Fruit fly (Drosophila melanogaster): Measurements from ENCODE around the gene Prp3.

Prp3 gene

DNA sequence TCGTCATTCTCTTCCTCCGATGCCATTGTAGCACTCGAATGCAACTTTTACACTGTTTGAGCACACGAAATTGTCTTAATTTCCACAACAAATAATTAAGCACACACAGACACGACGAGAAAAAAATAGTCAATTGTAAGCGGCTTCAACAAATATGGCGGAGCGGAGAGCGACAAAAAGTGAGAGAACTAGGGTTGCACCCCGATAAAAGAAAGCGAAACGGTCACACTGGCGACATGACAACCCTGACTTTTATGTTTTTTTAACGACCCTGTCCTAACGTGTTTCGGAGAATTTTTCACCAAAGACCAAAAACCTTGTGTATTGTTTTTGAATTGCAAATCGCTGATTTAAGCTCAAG is at the start of gene Prp3, which contains the start of gene Mi-2:
TSS of gene Prp3 (plus strand) at position 247 of the 361 bp plus-strand sequence.
TSS of gene Mi-2 (minus strand) at position 162 of the 361 bp plus-strand sequence.
- no peak for TF ChIP-seq EcR (GFP tag; optimal IDR thresholded peaks at IDR 0.05)
- no peak for TF ChIP-seq Pif1B (GFP tag; optimal IDR thresholded peaks at IDR 0.05)
- peak; percentile 20; the same call in 1 of the 2 replicates for TF ChIP-seq Ets98B (GFP tag; IDR thresholded peaks at IDR 0.05)
- TF ChIP-seq CG9948 (tag; optimal IDR thresholded peaks at IDR 0.05) = no peak
- no peak for TF ChIP-seq CG8301 (tag; optimal IDR thresholded peaks at IDR 0.05)
- no peak for TF ChIP-seq CG34367 (tag; optimal IDR thresholded peaks at IDR 0.05)
- TF ChIP-seq CG15710 (tag; optimal IDR thresholded peaks at IDR 0.05) = peak; percentile 10
- TF ChIP-seq Pif1A (GFP tag; optimal IDR thresholded peaks at IDR 0.05) = no peak
- no peak for TF ChIP-seq fd96Ca (GFP tag; IDR thresholded peaks at IDR 0.05)
- no peak for TF ChIP-seq CG13204 (GFP tag; optimal IDR thresholded peaks at IDR 0.05)
- peak; percentile 21 for TF ChIP-seq Snoo (tag; optimal IDR thresholded peaks at IDR 0.05)

DNA sequence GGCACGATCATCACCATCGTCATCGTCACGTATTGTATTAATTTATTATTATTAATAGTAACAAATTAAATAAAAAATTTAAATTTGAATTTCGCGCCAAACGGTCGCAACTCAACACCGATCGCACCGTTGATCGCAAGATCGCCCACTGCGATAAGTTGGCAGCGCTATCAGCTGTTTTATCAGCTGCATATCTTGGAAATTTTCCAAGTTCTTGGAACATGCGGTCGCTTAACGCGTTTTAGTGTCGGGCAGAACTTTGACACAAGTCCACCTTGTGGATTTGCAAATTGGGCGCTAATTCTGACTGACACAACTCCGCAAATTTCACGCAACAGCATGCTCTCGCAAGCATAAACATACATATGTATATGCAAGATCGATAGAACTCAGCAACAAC is 48.9 kb upstream of the Prp3 start:
- TF ChIP-seq CG10348 (GFP tag; IDR thresholded peaks at IDR 0.05) (no peak), CG13204 (GFP tag; optimal IDR thresholded peaks at IDR 0.05) (no peak), Ets98B (GFP tag; IDR thresholded peaks at IDR 0.05) (peak; percentile 23; the same call in 1 of the 2 replicates), D1 (tag; optimal IDR thresholded peaks at IDR 0.05) (peak; percentile 23), CG4496 (GFP tag; IDR thresholded peaks at IDR 0.05) (0 out of 3 replicates have a peak, but pooled peaks have one; percentile 38)

DNA sequence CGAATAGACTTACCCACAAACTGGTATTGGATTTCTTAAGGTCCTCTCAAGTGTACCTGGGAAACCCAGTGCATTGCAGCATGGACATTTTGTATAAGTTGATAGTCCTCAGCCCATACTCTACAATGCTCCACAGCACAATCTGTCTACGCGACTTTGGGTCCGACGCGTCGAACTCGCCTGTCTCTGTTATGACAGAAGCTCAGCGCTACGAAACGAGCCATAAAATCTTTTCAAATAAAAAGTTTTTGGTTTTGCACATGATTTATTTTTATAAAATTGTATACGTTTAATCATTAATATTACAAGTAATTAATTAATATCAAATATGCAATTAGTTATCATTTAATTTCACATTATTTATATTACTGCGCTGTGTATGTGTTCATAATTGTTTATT is 42.9 kb upstream of the Prp3 start:
- TF ChIP-seq Ets98B (GFP tag; IDR thresholded peaks at IDR 0.05) (no peak), rn (GFP tag; IDR thresholded peaks at IDR 0.05) (no peak), CG32121 (GFP tag; IDR thresholded peaks at IDR 0.05) (no peak), CG10348 (GFP tag; IDR thresholded peaks at IDR 0.05) (no peak)

DNA sequence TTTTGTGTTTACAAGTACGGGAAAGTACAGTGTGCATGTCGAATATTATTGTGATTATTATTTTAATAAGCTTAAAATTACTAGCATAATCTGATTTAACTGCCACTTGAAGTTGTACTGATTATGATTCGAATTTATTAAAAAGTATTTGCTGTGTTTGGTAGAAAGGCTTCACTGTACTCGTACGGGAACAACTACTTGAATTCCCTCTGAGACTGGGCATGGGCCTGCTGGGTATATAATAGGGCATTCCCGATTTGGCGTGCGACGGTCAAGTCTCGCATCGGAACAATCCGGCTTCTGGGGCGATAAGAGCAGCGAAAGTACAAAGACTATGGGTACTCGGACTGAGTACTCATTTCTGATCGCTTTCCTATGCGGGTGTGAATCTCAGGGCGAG is 40.4 kb upstream of the Prp3 start:
- TF ChIP-seq Ets98B (GFP tag; IDR thresholded peaks at IDR 0.05) = peak; percentile 31
- no peak for TF ChIP-seq Snoo (tag; optimal IDR thresholded peaks at IDR 0.05)
- TF ChIP-seq EcR (GFP tag; optimal IDR thresholded peaks at IDR 0.05) = no peak
- TF ChIP-seq Pif1A (GFP tag; optimal IDR thresholded peaks at IDR 0.05) = peak; percentile 1
- peak; percentile 29 for TF ChIP-seq gl (tag; optimal IDR thresholded peaks at IDR 0.05)
- TF ChIP-seq CG14655 (GFP tag; optimal IDR thresholded peaks at IDR 0.05) = no peak
- peak; percentile 25 for TF ChIP-seq CG17806 (tag; optimal IDR thresholded peaks at IDR 0.05)

DNA sequence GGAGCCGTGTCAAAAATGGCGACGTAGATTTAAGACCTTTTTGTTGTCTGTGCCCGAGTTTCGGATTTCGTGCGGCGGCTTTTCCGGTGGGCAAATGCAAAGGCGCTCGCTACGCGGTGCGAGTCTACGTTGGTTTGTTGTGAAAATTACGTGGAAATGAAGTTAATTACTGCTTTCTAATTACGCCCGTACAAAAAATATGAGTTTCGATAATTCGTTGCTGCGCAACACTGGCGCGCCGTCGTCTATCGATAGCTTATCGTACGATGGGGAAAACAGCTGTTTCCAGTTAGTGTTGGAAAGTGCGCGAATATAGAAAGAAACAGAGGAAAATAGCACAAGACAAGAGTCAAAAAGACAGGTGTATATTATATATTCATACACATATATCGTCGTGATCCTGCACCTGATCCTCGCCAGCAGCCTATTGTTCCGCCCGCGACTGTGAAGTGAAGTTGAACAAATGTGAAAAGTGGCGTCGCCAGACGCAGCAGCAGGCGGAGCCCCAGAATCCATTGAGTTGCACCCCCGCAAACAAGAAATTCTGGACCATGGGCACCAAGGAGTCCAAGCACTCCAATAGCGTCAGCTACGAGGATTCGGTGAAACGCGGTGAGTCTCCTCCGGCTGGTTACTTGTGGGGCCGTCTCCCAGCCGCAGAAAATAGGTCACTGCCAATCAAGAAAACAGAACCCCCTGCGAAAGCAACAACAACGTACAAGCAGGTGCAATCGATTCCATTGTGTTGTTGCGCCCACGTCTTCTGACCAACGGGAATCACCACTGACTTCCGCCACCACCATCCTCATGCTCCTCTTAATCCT is 39.0 kb upstream of the Prp3 start, which contains the start of the genes Rab8 and Usp32:
TSS of gene Rab8 (minus strand) at position 236 of the 824 bp plus-strand sequence.
TSS of gene Usp32 (plus strand) at position 297 of the 824 bp plus-strand sequence.
- peak; percentile 35 for TF ChIP-seq CG15710 (tag; optimal IDR thresholded peaks at IDR 0.05)
- no peak for TF ChIP-seq CG32121 (GFP tag; IDR thresholded peaks at IDR 0.05)
- no peak for TF ChIP-seq EcR (GFP tag; optimal IDR thresholded peaks at IDR 0.05)
- peak; percentile 52 for TF ChIP-seq CG8159 (tag; optimal IDR thresholded peaks at IDR 0.05)
- TF ChIP-seq CG4496 (GFP tag; IDR thresholded peaks at IDR 0.05) = peak; percentile 70
- no peak for TF ChIP-seq CG13204 (GFP tag; optimal IDR thresholded peaks at IDR 0.05)
- no peak for TF ChIP-seq CG10348 (GFP tag; IDR thresholded peaks at IDR 0.05)
- TF ChIP-seq Snoo (tag; optimal IDR thresholded peaks at IDR 0.05) = peak; percentile 53
- peak; percentile 67; the same call in 1 of the 3 replicates for TF ChIP-seq fd96Ca (GFP tag; IDR thresholded peaks at IDR 0.05)
- TF ChIP-seq Pif1A (GFP tag; optimal IDR thresholded peaks at IDR 0.05) = no peak
- TF ChIP-seq Pif1B (GFP tag; optimal IDR thresholded peaks at IDR 0.05) = peak; percentile 42
- TF ChIP-seq CG17806 (tag; optimal IDR thresholded peaks at IDR 0.05) = no peak
- TF ChIP-seq gl (tag; optimal IDR thresholded peaks at IDR 0.05) = no peak
- peak; percentile 23 for TF ChIP-seq CG34367 (tag; optimal IDR thresholded peaks at IDR 0.05)

DNA sequence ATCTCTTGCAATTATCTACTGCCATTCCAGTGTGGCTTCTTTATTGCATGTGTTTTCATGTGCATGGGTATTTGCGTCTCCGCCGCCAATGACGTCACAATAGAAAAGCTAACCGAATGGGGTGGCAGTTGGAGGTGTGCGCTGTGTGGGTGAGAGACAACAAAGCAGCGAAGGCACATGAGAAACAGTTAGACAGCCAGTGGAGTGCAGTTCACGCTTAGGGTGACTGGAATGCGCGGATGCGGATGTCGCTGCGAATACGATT is 38.5 kb upstream of the Prp3 start:
- no peak for TF ChIP-seq D1 (tag; optimal IDR thresholded peaks at IDR 0.05)

DNA sequence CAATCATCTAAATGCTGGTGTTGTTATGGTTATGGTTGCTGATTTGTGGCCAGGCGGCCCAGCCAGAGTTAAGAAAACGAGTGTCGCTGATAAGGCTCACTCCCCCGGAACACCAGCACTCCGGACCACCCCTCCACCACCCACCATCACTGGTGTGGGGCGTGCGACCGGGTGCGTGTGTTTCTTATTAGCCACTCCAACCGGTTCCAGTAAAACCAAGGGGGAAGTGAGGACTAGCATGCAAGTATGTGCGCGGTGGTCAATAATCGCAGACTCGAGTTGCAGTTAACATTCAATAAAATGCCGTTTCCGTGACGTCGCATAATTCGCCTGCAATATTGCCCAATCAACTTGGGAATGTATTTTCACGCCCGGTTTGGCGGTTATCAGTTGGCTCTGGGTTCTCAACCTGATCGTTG is 37.6 kb upstream of the Prp3 start:
- TF ChIP-seq gl (tag; optimal IDR thresholded peaks at IDR 0.05) (no peak), CG4496 (GFP tag; IDR thresholded peaks at IDR 0.05) (0 out of 3 replicates have a peak, but pooled peaks have one; percentile 35), CG14655 (GFP tag; optimal IDR thresholded peaks at IDR 0.05) (no peak), Pif1B (GFP tag; optimal IDR thresholded peaks at IDR 0.05) (no peak), Pif1A (GFP tag; optimal IDR thresholded peaks at IDR 0.05) (no peak), CG13204 (GFP tag; optimal IDR thresholded peaks at IDR 0.05) (no peak), EcR (GFP tag; optimal IDR thresholded peaks at IDR 0.05) (peak; percentile 67)

DNA sequence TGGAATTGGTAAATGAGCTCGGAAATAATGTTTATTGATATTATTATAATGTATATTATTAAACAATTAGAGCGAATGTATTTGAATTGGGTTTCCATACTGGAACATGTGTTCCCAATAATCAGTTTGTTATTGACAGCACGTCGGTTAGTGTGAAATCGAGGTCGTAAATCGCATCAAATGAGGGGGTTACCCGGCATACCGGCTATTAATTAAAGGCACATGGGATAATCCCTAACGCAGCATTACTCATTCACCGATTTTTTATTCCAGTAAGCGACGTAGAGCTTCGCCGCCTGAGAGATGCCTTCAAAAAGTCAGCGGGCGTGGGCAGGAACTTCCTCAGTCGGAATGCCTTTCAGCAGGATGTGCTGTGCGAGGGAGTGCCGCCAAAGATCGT is 36.6 kb upstream of the Prp3 start:
- TF ChIP-seq CG32121 (GFP tag; IDR thresholded peaks at IDR 0.05) = no peak
- TF ChIP-seq CG14655 (GFP tag; optimal IDR thresholded peaks at IDR 0.05) = no peak
- TF ChIP-seq CG34367 (tag; optimal IDR thresholded peaks at IDR 0.05) = no peak
- no peak for TF ChIP-seq CG8301 (tag; optimal IDR thresholded peaks at IDR 0.05)
- TF ChIP-seq Pif1A (GFP tag; optimal IDR thresholded peaks at IDR 0.05) = no peak
- no peak for TF ChIP-seq CG17806 (tag; optimal IDR thresholded peaks at IDR 0.05)
- TF ChIP-seq fd96Ca (GFP tag; IDR thresholded peaks at IDR 0.05) = no peak
- no peak for TF ChIP-seq Snoo (tag; optimal IDR thresholded peaks at IDR 0.05)
- no peak for TF ChIP-seq CG12605 (GFP tag; IDR thresholded peaks at IDR 0.05)
- TF ChIP-seq Pif1B (GFP tag; optimal IDR thresholded peaks at IDR 0.05) = no peak
- TF ChIP-seq CG4496 (GFP tag; IDR thresholded peaks at IDR 0.05) = no peak
- TF ChIP-seq gl (tag; optimal IDR thresholded peaks at IDR 0.05) = no peak
- TF ChIP-seq CG8159 (tag; optimal IDR thresholded peaks at IDR 0.05) = no peak
- no peak for TF ChIP-seq CG9948 (tag; optimal IDR thresholded peaks at IDR 0.05)
- no peak for TF ChIP-seq CG10348 (GFP tag; IDR thresholded peaks at IDR 0.05)
- no peak for TF ChIP-seq Ets98B (GFP tag; IDR thresholded peaks at IDR 0.05)
- no peak for TF ChIP-seq rn (GFP tag; IDR thresholded peaks at IDR 0.05)
- TF ChIP-seq CG13204 (GFP tag; optimal IDR thresholded peaks at IDR 0.05) = no peak
